Worm (Caenorhabditis elegans): ENCODE data around the gene str-208.

- no peak for TF ChIP-seq nhr-28 (tag; optimal IDR thresholded peaks at IDR 0.05)
- TF ChIP-seq elt-3 (tag; optimal IDR thresholded peaks at IDR 0.05): peak in 1 of 3 experiments; percentile 22
- TF ChIP-seq nhr-23 (tag; optimal IDR thresholded peaks at IDR 0.05): peak; percentile 0
- TF ChIP-seq nhr-77 (tag; optimal IDR thresholded peaks at IDR 0.05): no peak
- no peak for TF ChIP-seq ZK546.5 (tag; optimal IDR thresholded peaks at IDR 0.05)
- no peak for TF ChIP-seq ztf-11 (tag; optimal IDR thresholded peaks at IDR 0.05)
- no peak for TF ChIP-seq zag-1 (tag; optimal IDR thresholded peaks at IDR 0.05)
Observed at ce11 chrV:4918664-4919257, 37.9 kb upstream of the str-208 start, which contains the start of gene C02E7.6.
